Worm (Caenorhabditis elegans): ENCODE measurements around the gene E02H9.13.
"Not testable (repeated sequence)": the region's sequence is repeated elsewhere in the genome, so short reads cannot be mapped to it uniquely, and the experiment has no call there.

DNA sequence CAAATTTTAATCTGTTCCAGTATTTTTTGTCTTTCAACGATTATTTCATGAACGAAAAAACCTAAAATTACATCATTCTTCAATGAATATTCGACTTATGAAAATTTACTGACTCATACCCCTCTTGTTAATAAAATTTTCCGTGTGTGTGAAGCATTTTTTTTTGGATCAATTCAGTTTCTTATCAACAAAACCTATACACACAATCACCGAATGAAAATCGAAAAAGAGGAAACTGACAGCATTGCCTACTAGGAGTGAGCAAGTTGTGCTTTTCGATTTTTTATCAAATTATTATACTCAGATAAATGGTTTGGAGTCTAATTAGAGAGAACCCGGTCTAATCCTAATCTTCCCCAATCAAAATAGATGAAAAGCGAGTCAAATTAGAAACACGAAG, 20.2 kb upstream of the E02H9.13 start, which contains the start of gene E02H9.3:
- not testable (repeated sequence) for TF ChIP-seq nhr-25, nhr-11 (tag; optimal IDR thresholded peaks at IDR 0.05)

Measured in whole organism, L3 larva.